Worm (Caenorhabditis elegans) whole organism, mixed stage, embryonic: ENCODE results near the gene C09H10.9.
"Not testable (repeated sequence)": the region's sequence is repeated elsewhere in the genome, so short reads cannot be mapped to it uniquely, and the experiment has no call there.

Experiments
- M03D4.4 ChIP-seq: sonication (generic microtip); optimal IDR thresholded peaks from 2 replicates; lab custom pipeline; 2017; ENCODE audit warnings: mild to moderate bottlenecking, missing genetic modification characterization, missing compliant biosample characterization
- bed-3 ChIP-seq: fragments of 200-800 bp; sonication (Bioruptor generic); optimal IDR thresholded peaks from 3 replicates; lab custom pipeline; 2018; ENCODE audit warnings: mild to moderate bottlenecking, missing genetic modification characterization, moderate library complexity, missing compliant biosample characterization
- blmp-1 ChIP-seq: fragments of 150-350 bp; optimal IDR thresholded peaks from 2 replicates; lab custom pipeline; 2014; ENCODE audit warnings: missing biosample characterization, missing genetic modification characterization
- ceh-39 ChIP-seq: fragments of 150-350 bp; optimal IDR thresholded peaks from 2 replicates; lab custom pipeline; 2014; ENCODE audit warnings: missing biosample characterization, missing genetic modification characterization
- ceh-43 ChIP-seq: fragments of 200-800 bp; sonication (Bioruptor generic); optimal IDR thresholded peaks from 2 replicates; lab custom pipeline; 2018; ENCODE audit warnings: mild to moderate bottlenecking, missing genetic modification characterization, moderate library complexity, missing compliant biosample characterization
- ces-1 ChIP-seq: fragments of 150-350 bp; optimal IDR thresholded peaks from 2 replicates; lab custom pipeline; 2014; ENCODE audit warnings: missing biosample characterization, missing genetic modification reagents, missing genetic modification characterization
- cnd-1 ChIP-seq: fragments of 200-800 bp; sonication (Bioruptor generic); optimal IDR thresholded peaks from 2 replicates; lab custom pipeline; 2018; ENCODE audit warnings: mild to moderate bottlenecking, missing genetic modification characterization, missing compliant biosample characterization
- drap-1 ChIP-seq: fragments of 200-800 bp; sonication (Bioruptor generic); optimal IDR thresholded peaks from 3 replicates; lab custom pipeline; 2018; ENCODE audit warnings: mild to moderate bottlenecking, missing genetic modification characterization, missing compliant biosample characterization
- elt-1 ChIP-seq: sonication (generic microtip); optimal IDR thresholded peaks from 2 replicates; lab custom pipeline; 2017; ENCODE audit warnings: missing genetic modification characterization, mild to moderate bottlenecking, missing compliant biosample characterization, antibody characterized with exemption, moderate library complexity, borderline replicate concordance; ENCODE audit not compliant: insufficient read depth
- elt-3 ChIP-seq: fragments of 150-350 bp; optimal IDR thresholded peaks from 2 replicates; lab custom pipeline; 2014; ENCODE audit warnings: missing biosample characterization, missing genetic modification characterization
- ham-2 ChIP-seq: fragments of 200-800 bp; sonication (Bioruptor generic); optimal IDR thresholded peaks from 2 replicates; lab custom pipeline; 2018; ENCODE audit warnings: mild to moderate bottlenecking, missing genetic modification characterization, missing compliant biosample characterization
- hlh-1 ChIP-seq: fragments of 150-350 bp; optimal IDR thresholded peaks from 2 replicates; lab custom pipeline; 2014; ENCODE audit warnings: missing biosample characterization, missing genetic modification reagents, missing genetic modification characterization
- lin-13 ChIP-seq: fragments of 150-350 bp; optimal IDR thresholded peaks from 2 replicates; lab custom pipeline; 2014; ENCODE audit warnings: missing biosample characterization, missing genetic modification characterization
- lin-32 ChIP-seq: fragments of 200-800 bp; sonication (Bioruptor generic); optimal IDR thresholded peaks from 2 replicates; lab custom pipeline; 2018; ENCODE audit warnings: mild to moderate bottlenecking, missing genetic modification characterization, missing compliant biosample characterization
- lsy-2 ChIP-seq: fragments of 150-350 bp; optimal IDR thresholded peaks from 2 replicates; lab custom pipeline; 2014; ENCODE audit warnings: missing biosample characterization, missing genetic modification characterization
- mab-5 ChIP-seq: fragments of 150-350 bp; optimal IDR thresholded peaks from 2 replicates; lab custom pipeline; 2014; ENCODE audit warnings: missing biosample characterization, missing genetic modification characterization
- mep-1 ChIP-seq: fragments of 150-350 bp; optimal IDR thresholded peaks from 2 replicates; lab custom pipeline; 2017; ENCODE audit warnings: missing biosample characterization, missing genetic modification reagents, missing genetic modification characterization, inconsistent platforms
- mls-2 ChIP-seq: sonication (generic microtip); optimal IDR thresholded peaks from 2 replicates; lab custom pipeline; 2016; ENCODE audit warnings: mild to moderate bottlenecking, missing genetic modification characterization, moderate library complexity, missing compliant biosample characterization
- nhr-12 ChIP-seq: fragments of 150-350 bp; optimal IDR thresholded peaks from 2 replicates; lab custom pipeline; 2014; ENCODE audit warnings: missing biosample characterization, missing genetic modification characterization
- nhr-2 ChIP-seq: fragments of 150-350 bp; optimal IDR thresholded peaks from 2 replicates; lab custom pipeline; 2014; ENCODE audit warnings: missing biosample characterization, missing genetic modification characterization
- nhr-237 ChIP-seq: fragments of 150-350 bp; optimal IDR thresholded peaks from 2 replicates; lab custom pipeline; 2014; ENCODE audit warnings: missing biosample characterization, missing genetic modification characterization
- nhr-28 ChIP-seq: fragments of 150-350 bp; optimal IDR thresholded peaks from 2 replicates; lab custom pipeline; 2014; ENCODE audit warnings: missing biosample characterization, missing genetic modification characterization
- nhr-76 ChIP-seq: sonication (generic microtip); optimal IDR thresholded peaks from 2 replicates; lab custom pipeline; 2017; ENCODE audit warnings: missing biosample characterization, missing genetic modification characterization
- pha-4 ChIP-seq: fragments of 150-350 bp; optimal IDR thresholded peaks from 2 replicates; lab custom pipeline; 2018; ENCODE audit warnings: missing biosample characterization, missing genetic modification reagents, missing genetic modification characterization
- sem-2 ChIP-seq: fragments of 200-800 bp; sonication (Bioruptor generic); optimal IDR thresholded peaks from 2 replicates; lab custom pipeline; 2018; ENCODE audit warnings: mild to moderate bottlenecking, missing genetic modification characterization, missing compliant biosample characterization
- sptf-1 ChIP-seq: sonication (generic microtip); optimal IDR thresholded peaks from 2 replicates; lab custom pipeline; 2017; ENCODE audit warnings: mild to moderate bottlenecking, missing genetic modification characterization, moderate library complexity, missing compliant biosample characterization
- tbx-8 ChIP-seq: fragments of 200-800 bp; sonication (Bioruptor generic); optimal IDR thresholded peaks from 2 replicates; lab custom pipeline; 2018; ENCODE audit warnings: mild to moderate bottlenecking, missing genetic modification characterization, moderate library complexity, missing compliant biosample characterization
- unc-120 ChIP-seq: sonication (generic microtip); optimal IDR thresholded peaks from 2 replicates; lab custom pipeline; 2017; ENCODE audit warnings: missing genetic modification characterization, missing compliant biosample characterization; ENCODE audit not compliant: poor library complexity, severe bottlenecking
- unc-39 ChIP-seq: fragments of 150-350 bp; optimal IDR thresholded peaks from 2 replicates; lab custom pipeline; 2014; ENCODE audit warnings: missing biosample characterization, missing genetic modification characterization
- unc-62 ChIP-seq: fragments of 150-350 bp; optimal IDR thresholded peaks from 2 replicates; lab custom pipeline; 2014; ENCODE audit warnings: missing biosample characterization, missing genetic modification reagents, missing genetic modification characterization
- ztf-11 ChIP-seq: fragments of 150-350 bp; optimal IDR thresholded peaks from 2 replicates; lab custom pipeline; 2014; ENCODE audit warnings: missing biosample characterization, missing genetic modification characterization

The C09H10.9 gene

ce11 chrII:11110419-11110818 lies 6.2 kb downstream of the C09H10.9 start:
- no peak for TF ChIP-seq unc-62
- no peak for TF ChIP-seq nhr-28
- TF ChIP-seq tbx-8 (GFP tag; lab: Kevin White, UChicago), result no peak
- TF ChIP-seq lin-32, result no peak
- TF ChIP-seq elt-1, result no peak
- TF ChIP-seq ces-1 (GFP tag; lab: Kevin White, UChicago), result no peak
- no peak for TF ChIP-seq lsy-2 (tag; lab: Kevin White, UChicago)
- no peak for TF ChIP-seq elt-3 (tag; lab: Kevin White, UChicago)
- TF ChIP-seq mep-1, result no peak
- no peak for TF ChIP-seq cnd-1 (tag; lab: Kevin White, UChicago)
- TF ChIP-seq mls-2 (tag; lab: Kevin White, UChicago), result no peak

DNA sequence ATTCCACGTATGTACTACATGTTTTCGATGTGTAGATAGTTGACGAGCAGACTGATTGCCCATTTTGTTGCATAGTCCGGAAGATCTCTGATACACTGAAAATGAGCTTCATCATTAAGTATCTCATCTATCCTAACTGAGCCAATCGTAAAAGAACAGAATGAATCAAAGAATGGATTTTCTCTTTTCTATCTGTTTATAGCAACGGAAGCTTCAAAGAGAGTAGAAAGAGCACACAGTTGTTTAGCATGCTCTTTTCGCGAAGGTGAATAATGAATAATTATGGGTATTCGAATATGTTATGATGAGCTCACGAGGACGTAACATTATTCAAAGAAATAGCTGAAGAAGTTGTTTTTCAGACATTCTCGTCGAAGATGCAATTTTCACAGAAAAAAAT lies 6.8 kb downstream of the C09H10.9 start, which contains the start of gene glb-4:
glb-4 (minus strand) TSS at position 101 of the 400 bp plus-strand sequence.
- TF ChIP-seq lin-13 (tag; lab: Kevin White, UChicago) (no peak), nhr-28 (no peak), cnd-1 (tag; lab: Kevin White, UChicago) (no peak)
- TF ChIP-seq, all 35 proteins: peak for 0

ce11 chrII:11112419-11112818 lies 8.2 kb downstream of the C09H10.9 start, which contains the start of gene mat-2:
TSS of gene mat-2 (plus strand) at chrII:11112719.
- TF ChIP-seq cnd-1 (tag; lab: Kevin White, UChicago) (no peak), elt-1 (no peak), ceh-43 (no peak), ceh-39 (tag; lab: Kevin White, UChicago) (no peak), M03D4.4 (tag; lab: Kevin White, UChicago) (no peak), bed-3 (GFP tag; lab: Kevin White, UChicago) (no peak), mls-2 (tag; lab: Kevin White, UChicago) (no peak), nhr-28 (no peak), blmp-1 (tag; lab: Kevin White, UChicago) (no peak), nhr-2 (tag; lab: Kevin White, UChicago) (no peak), pha-4 (no peak), nhr-237 (tag; lab: Kevin White, UChicago) (no peak), unc-62 (no peak), nhr-76 (no peak), elt-3 (tag; lab: Kevin White, UChicago) (no peak), ces-1 (GFP tag; lab: Kevin White, UChicago) (no peak), hlh-1 (tag; lab: Kevin White, UChicago) (no peak), sem-2 (GFP tag; lab: Kevin White, UChicago) (no peak), ztf-11 (no peak), mep-1 (no peak)

DNA sequence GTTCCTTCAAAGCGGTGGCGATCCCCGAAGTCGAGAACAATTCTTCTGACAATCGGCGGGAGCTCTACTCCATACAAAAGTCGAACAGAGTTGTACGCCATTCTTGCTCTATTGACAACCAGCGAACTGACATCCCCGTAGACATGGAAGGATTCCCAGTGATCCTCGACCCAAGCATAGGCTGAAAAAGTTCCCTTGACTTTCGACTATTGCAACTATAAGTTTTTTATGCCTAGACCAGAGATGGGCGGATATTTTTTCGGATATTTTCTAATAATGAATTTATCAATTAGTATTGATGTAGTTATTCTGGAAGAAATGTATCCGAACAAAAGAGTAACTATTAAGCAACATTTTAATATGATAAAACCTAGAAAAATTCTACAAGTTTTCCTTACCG lies 17.5 kb downstream of the C09H10.9 start, which contains the start of gene W10C6.2:
W10C6.2 (minus strand) TSS at position 101 of the 400 bp plus-strand sequence.
- not testable (repeated sequence) for TF ChIP-seq unc-62; sptf-1 (tag; lab: Kevin White, UChicago); drap-1 (GFP tag; lab: Kevin White, UChicago)

DNA sequence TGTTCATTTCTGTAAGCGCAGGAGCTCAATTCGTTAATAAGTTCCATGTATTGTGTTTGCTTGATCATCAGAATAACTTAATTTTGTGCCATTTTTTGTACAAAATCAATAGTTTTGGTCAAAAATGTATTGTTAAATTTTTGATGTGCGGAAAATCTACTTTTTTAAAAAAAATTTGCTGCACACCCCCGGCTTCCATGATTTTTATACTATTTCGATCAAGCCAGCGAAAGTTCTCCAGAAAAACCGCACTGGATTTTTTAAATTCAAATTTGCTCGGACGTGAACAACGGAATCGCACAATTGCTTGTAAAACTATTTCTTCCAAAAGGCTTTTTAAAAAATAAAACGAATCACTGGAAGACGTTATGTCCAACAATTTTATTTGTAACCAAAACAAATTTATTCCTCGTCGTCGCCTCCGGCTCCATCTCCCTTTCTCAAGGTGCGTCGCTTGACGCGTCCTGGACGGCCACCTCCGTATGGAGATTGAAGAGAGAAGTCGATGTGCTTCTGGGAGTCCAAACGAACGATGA lies 20.9 kb downstream of the C09H10.9 start:
- no peak for TF ChIP-seq ztf-11
- no peak for TF ChIP-seq lin-13 (tag; lab: Kevin White, UChicago)
- TF ChIP-seq elt-1, result no peak
- no peak for TF ChIP-seq ham-2 (GFP tag; lab: Kevin White, UChicago)
- TF ChIP-seq mls-2 (tag; lab: Kevin White, UChicago), result no peak
- no peak for TF ChIP-seq unc-62
- TF ChIP-seq ceh-39 (tag; lab: Kevin White, UChicago), result no peak
- no peak for TF ChIP-seq nhr-237 (tag; lab: Kevin White, UChicago)
- no peak for TF ChIP-seq unc-120 (tag; lab: Kevin White, UChicago)
- no peak for TF ChIP-seq M03D4.4 (tag; lab: Kevin White, UChicago)
- TF ChIP-seq mab-5 (tag; lab: Kevin White, UChicago), result no peak
- no peak for TF ChIP-seq ceh-43
- no peak for TF ChIP-seq hlh-1 (tag; lab: Kevin White, UChicago)
- TF ChIP-seq unc-39, result no peak
- no peak for TF ChIP-seq nhr-12 (tag; lab: Kevin White, UChicago)
